Worm (Caenorhabditis elegans) whole organism, midembryonic: ENCODE measurements around the gene Y69A2AR.22.

Experiments
- T22C8.4 ChIP-seq: fragments of 200-800 bp; sonication (Bioruptor generic); IDR thresholded peaks from 2 replicates; pipeline ENCODE4 v1.3.6; 2022; ENCODE audit warnings: missing genetic modification characterization, missing compliant biosample characterization
- cog-1 ChIP-seq: sonication (generic microtip); optimal IDR thresholded peaks from 2 replicates; lab custom pipeline; 2016; ENCODE audit warnings: missing genetic modification characterization, missing compliant biosample characterization
- flt-1 ChIP-seq: fragments of 200-800 bp; sonication (Bioruptor generic); IDR thresholded peaks from 2 replicates; pipeline ENCODE4 v1.3.6; 2022; ENCODE audit warnings: missing genetic modification characterization, missing compliant biosample characterization
- klf-2 ChIP-seq: fragments of 200-800 bp; sonication (Bioruptor generic); conservative IDR thresholded peaks from 2 replicates; pipeline ENCODE4 v1.3.6; 2022; ENCODE audit warnings: missing genetic modification reagents, missing genetic modification characterization, missing compliant biosample characterization
- med-1 ChIP-seq: sonication (generic microtip); optimal IDR thresholded peaks from 2 replicates; lab custom pipeline; 2017; ENCODE audit warnings: missing genetic modification characterization, mild to moderate bottlenecking, missing compliant biosample characterization, antibody characterized with exemption, missing genetic modification reagents; ENCODE audit not compliant: insufficient read depth
- ref-1 ChIP-seq: fragments of 200-800 bp; sonication (Bioruptor generic); conservative IDR thresholded peaks from 2 replicates; pipeline ENCODE4 v1.3.6; 2022; ENCODE audit warnings: missing genetic modification reagents, missing genetic modification characterization, missing compliant biosample characterization
- tab-1 ChIP-seq: fragments of 200-800 bp; sonication (Bioruptor generic); IDR thresholded peaks from 2 replicates; pipeline ENCODE4 v1.3.6; 2022; ENCODE audit warnings: missing genetic modification characterization, missing compliant biosample characterization
- ztf-23 ChIP-seq: fragments of 200-800 bp; sonication (Bioruptor generic); IDR thresholded peaks from 2 replicates; pipeline ENCODE4 v1.3.6; 2022; ENCODE audit warnings: missing genetic modification reagents, missing genetic modification characterization, missing compliant biosample characterization
- ztf-29 ChIP-seq: fragments of 200-800 bp; sonication (Bioruptor generic); IDR thresholded peaks from 2 replicates; pipeline ENCODE4 v1.3.6; 2022; ENCODE audit warnings: missing genetic modification reagents, missing genetic modification characterization, missing compliant biosample characterization

The Y69A2AR.22 gene

ce11 chrIV:2526836-2527235 is 19.1 kb upstream of the Y69A2AR.22 start:
- TF ChIP-seq T22C8.4 (GFP tag; lab: Robert Waterston, UW) (peak; percentile 79), ztf-23 (GFP tag; lab: Robert Waterston, UW) (no peak)

- no peak for TF ChIP-seq med-1 (GFP tag; lab: Kevin White, UChicago)
- TF ChIP-seq klf-2, result no peak
- no peak for TF ChIP-seq T22C8.4 (GFP tag; lab: Robert Waterston, UW)
- no peak for TF ChIP-seq flt-1 (GFP tag; lab: Robert Waterston, UW)
- no peak for TF ChIP-seq tab-1 (GFP tag; lab: Robert Waterston, UW)
- TF ChIP-seq cog-1 (tag; lab: Kevin White, UChicago), result no peak
- TF ChIP-seq ztf-29 (GFP tag; lab: Robert Waterston, UW), result no peak
Measured at ce11 chrIV:2497615-2498183, 10.0 kb downstream of the Y69A2AR.22 start, which contains the start of gene Y69A2AR.16. Gene Y69A2AR.16 (plus strand): TSS chrIV:2497803.

DNA sequence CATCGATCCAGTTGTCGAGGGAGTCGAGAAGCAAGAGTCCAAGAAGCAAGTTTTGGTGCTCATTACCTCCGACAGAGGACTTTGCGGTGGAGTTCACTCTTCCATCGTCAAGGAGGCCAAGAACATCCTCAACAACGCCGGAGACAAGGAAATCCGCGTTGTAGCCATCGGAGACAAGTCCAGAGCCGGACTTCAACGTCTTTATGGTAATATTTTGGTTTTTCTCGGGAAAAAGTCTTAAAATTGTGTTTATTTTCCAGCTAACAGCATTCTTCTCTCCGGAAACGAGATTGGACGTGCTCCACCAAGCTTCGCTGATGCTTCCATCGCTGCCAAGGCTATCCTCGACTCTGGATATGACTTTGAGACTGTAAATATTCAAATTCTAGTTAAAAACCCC is 11.6 kb downstream of the Y69A2AR.22 start:
- TF ChIP-seq flt-1 (GFP tag; lab: Robert Waterston, UW), result no peak
- no peak for TF ChIP-seq tab-1 (GFP tag; lab: Robert Waterston, UW)
- no peak for TF ChIP-seq med-1 (GFP tag; lab: Kevin White, UChicago)
- no peak for TF ChIP-seq cog-1 (tag; lab: Kevin White, UChicago)
- no peak for TF ChIP-seq klf-2
- no peak for TF ChIP-seq T22C8.4 (GFP tag; lab: Robert Waterston, UW)
- TF ChIP-seq ztf-23 (GFP tag; lab: Robert Waterston, UW), result no peak
- no peak for TF ChIP-seq ref-1 (GFP tag; lab: Robert Waterston, UW)
- TF ChIP-seq ztf-29 (GFP tag; lab: Robert Waterston, UW), result no peak

DNA sequence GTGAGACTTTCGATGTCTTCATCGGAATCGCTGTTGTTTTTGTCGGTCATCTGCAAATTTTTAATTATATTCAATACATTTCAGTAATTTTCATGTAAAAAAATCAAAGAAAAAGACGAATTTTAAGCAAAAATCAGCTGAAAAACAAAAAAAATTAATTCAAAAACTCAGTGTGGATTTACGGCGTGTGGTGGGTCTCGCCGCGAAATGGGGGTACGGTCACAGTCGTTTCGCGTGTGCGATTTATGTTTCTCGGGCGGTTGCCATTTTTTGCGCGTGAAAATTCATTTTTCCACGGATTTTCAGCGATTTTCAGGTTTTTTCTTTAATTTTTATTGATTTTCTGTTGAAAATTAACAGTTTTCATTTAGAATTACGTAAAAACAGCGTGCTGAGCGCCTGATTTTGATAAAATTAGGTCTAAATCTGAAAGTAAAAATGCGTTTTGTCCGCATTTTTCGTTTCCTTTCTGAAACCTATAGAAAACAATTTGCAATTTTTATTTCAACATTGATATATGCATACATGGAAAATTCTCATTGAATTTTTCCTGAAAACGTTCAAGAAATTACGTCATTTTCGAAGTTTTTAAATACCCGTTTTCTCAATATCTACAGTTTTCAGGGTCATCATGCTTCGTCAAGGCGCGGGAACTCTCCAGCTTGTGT is 12.5 kb downstream of the Y69A2AR.22 start, which contains the start of the genes ccdc-12 and Y69A2AR.18:
TSS of gene ccdc-12 (minus strand) at position 57 of the 668 bp plus-strand sequence.
TSS of gene Y69A2AR.18 (plus strand) at position 618 of the 668 bp plus-strand sequence.
- TF ChIP-seq T22C8.4 (GFP tag; lab: Robert Waterston, UW), result no peak
- no peak for TF ChIP-seq tab-1 (GFP tag; lab: Robert Waterston, UW)
- TF ChIP-seq cog-1 (tag; lab: Kevin White, UChicago), result no peak
- TF ChIP-seq klf-2, result no peak
- TF ChIP-seq ztf-29 (GFP tag; lab: Robert Waterston, UW), result no peak
- TF ChIP-seq med-1 (GFP tag; lab: Kevin White, UChicago), result no peak
- TF ChIP-seq ztf-23 (GFP tag; lab: Robert Waterston, UW), result no peak
- no peak for TF ChIP-seq ref-1 (GFP tag; lab: Robert Waterston, UW)
- no peak for TF ChIP-seq flt-1 (GFP tag; lab: Robert Waterston, UW)

DNA sequence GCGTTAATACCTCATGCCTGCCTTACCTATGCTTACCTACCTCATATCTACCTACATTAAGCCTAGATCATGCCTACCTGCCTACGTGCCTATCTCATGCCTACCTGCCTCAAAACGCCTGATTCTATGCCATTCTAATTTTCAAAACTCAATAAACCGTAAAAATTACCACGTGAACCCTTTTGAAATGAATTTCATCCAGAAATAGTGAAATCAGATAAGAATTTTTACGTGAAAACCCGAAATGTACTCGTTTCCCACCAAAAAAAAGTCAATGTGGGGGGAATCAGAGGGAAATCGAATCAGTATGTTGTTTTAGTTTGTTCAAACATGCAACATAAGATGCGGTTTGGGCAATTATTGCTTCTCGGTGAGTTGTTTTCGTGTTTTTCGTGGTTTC is 19.2 kb downstream of the Y69A2AR.22 start, which contains the start of gene Y69A2AR.19:
TSS of gene Y69A2AR.19 (plus strand) at position 301 of the 400 bp plus-strand sequence.
- TF ChIP-seq T22C8.4 (GFP tag; lab: Robert Waterston, UW) (no peak), ztf-23 (GFP tag; lab: Robert Waterston, UW) (no peak), med-1 (GFP tag; lab: Kevin White, UChicago) (no peak), tab-1 (GFP tag; lab: Robert Waterston, UW) (no peak)

ce11 chrIV:2481955-2482354 is 25.8 kb downstream of the Y69A2AR.22 start, which contains the start of gene Y69A2AL.2:
Gene Y69A2AL.2 (plus strand): TSS chrIV:2482255.
- TF ChIP-seq ref-1 (GFP tag; lab: Robert Waterston, UW) (no peak), klf-2 (no peak), cog-1 (tag; lab: Kevin White, UChicago) (no peak), med-1 (GFP tag; lab: Kevin White, UChicago) (no peak), ztf-23 (GFP tag; lab: Robert Waterston, UW) (no peak), tab-1 (GFP tag; lab: Robert Waterston, UW) (no peak), ztf-29 (GFP tag; lab: Robert Waterston, UW) (no peak), flt-1 (GFP tag; lab: Robert Waterston, UW) (no peak), T22C8.4 (GFP tag; lab: Robert Waterston, UW) (no peak)

ce11 chrIV:2476386-2476785 is 31.3 kb downstream of the Y69A2AR.22 start, which contains the start of gene grd-16:
Gene grd-16 (plus strand): TSS chrIV:2476686.
- TF ChIP-seq cog-1 (tag; lab: Kevin White, UChicago) (no peak), tab-1 (GFP tag; lab: Robert Waterston, UW) (no peak), ztf-23 (GFP tag; lab: Robert Waterston, UW) (no peak), ztf-29 (GFP tag; lab: Robert Waterston, UW) (no peak), med-1 (GFP tag; lab: Kevin White, UChicago) (no peak), ref-1 (GFP tag; lab: Robert Waterston, UW) (no peak)

DNA sequence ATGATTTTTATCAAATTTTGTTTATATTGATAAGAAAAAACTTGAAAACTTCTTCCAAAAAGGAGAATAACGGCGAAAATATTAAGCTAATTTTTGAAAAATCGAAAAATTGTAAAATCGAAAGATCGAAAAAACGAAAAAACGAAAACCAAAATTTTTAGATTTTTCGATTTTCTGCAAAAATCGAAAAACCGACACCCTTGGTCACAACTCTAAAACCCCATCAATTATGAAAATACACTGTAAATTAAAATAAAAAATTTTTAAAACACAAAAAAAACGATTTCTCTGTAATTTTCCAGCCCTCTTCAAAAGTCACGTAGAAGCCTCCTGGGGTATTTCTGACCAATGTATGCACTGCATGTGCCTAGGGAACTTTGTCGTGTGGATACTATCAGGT is 37.6 kb downstream of the Y69A2AR.22 start, which contains the start of gene ilys-1:
TSS of gene ilys-1 (plus strand) at position 301 of the 400 bp plus-strand sequence.
- TF ChIP-seq flt-1 (GFP tag; lab: Robert Waterston, UW) (no peak), tab-1 (GFP tag; lab: Robert Waterston, UW) (no peak), med-1 (GFP tag; lab: Kevin White, UChicago) (no peak), T22C8.4 (GFP tag; lab: Robert Waterston, UW) (no peak), klf-2 (no peak), cog-1 (tag; lab: Kevin White, UChicago) (no peak), ztf-23 (GFP tag; lab: Robert Waterston, UW) (no peak), ztf-29 (GFP tag; lab: Robert Waterston, UW) (no peak), ref-1 (GFP tag; lab: Robert Waterston, UW) (no peak)

- TF ChIP-seq T22C8.4 (GFP tag; lab: Robert Waterston, UW), result no peak
- no peak for TF ChIP-seq klf-2
- no peak for TF ChIP-seq tab-1 (GFP tag; lab: Robert Waterston, UW)
- TF ChIP-seq med-1 (GFP tag; lab: Kevin White, UChicago), result no peak
- no peak for TF ChIP-seq cog-1 (tag; lab: Kevin White, UChicago)
- no peak for TF ChIP-seq ztf-29 (GFP tag; lab: Robert Waterston, UW)
- no peak for TF ChIP-seq ref-1 (GFP tag; lab: Robert Waterston, UW)
- TF ChIP-seq flt-1 (GFP tag; lab: Robert Waterston, UW), result no peak
Measured at ce11 chrIV:2467378-2467777, 40.3 kb downstream of the Y69A2AR.22 start, which contains the start of gene ilys-2. Gene ilys-2 (plus strand): TSS chrIV:2467678.
